Fruit fly (Drosophila melanogaster) whole organism, prepupa: ENCODE data around the gene CheA29a.
A peak's percentile ranks its signal among the peaks of the same experiment; 100 is the strongest.

Experiments used
- Blimp-1 ChIP-seq: fragments of 200-800 bp; sonication (Bioruptor generic); optimal IDR thresholded peaks from 3 replicates; lab custom pipeline; 2017; ENCODE audit warnings: missing biosample characterization, missing genetic modification characterization, mild to moderate bottlenecking, moderate library complexity, missing genetic modification reagents
- CG11762 ChIP-seq: fragments of 200-800 bp; sonication (Bioruptor generic); optimal IDR thresholded peaks from 3 replicates; lab custom pipeline; 2016; ENCODE audit warnings: missing biosample characterization, missing genetic modification characterization; ENCODE audit not compliant: insufficient read depth
- CG11902 ChIP-seq: fragments of 200-800 bp; sonication (Bioruptor generic); optimal IDR thresholded peaks from 3 replicates; lab custom pipeline; 2016; ENCODE audit warnings: missing biosample characterization, missing genetic modification characterization
- CG15336 ChIP-seq: fragments of 200-800 bp; sonication (Bioruptor generic); IDR thresholded peaks from 2 replicates; pipeline ENCODE4 v1.3.6; 2022; ENCODE audit warnings: missing biosample characterization, missing genetic modification characterization
- CG1621 ChIP-seq: fragments of 200-800 bp; sonication (Bioruptor generic); optimal IDR thresholded peaks from 3 replicates; lab custom pipeline; 2018; ENCODE audit warnings: missing biosample characterization, mild to moderate bottlenecking, missing genetic modification characterization
- CG31627 ChIP-seq: fragments of 200-800 bp; sonication (Bioruptor generic); optimal IDR thresholded peaks from 3 replicates; lab custom pipeline; 2016; ENCODE audit warnings: missing biosample characterization, missing genetic modification characterization
- CG32006 ChIP-seq: fragments of 200-800 bp; sonication (Bioruptor generic); optimal IDR thresholded peaks from 3 replicates; lab custom pipeline; 2017; ENCODE audit warnings: missing biosample characterization, mild to moderate bottlenecking, missing genetic modification characterization
- CG34406 ChIP-seq: fragments of 200-800 bp; sonication (Bioruptor generic); optimal IDR thresholded peaks from 3 replicates; lab custom pipeline; 2016; ENCODE audit warnings: missing biosample characterization, missing genetic modification characterization
- CG4318 ChIP-seq: fragments of 200-800 bp; sonication (Bioruptor generic); optimal IDR thresholded peaks from 3 replicates; lab custom pipeline; 2017; ENCODE audit warnings: missing biosample characterization, mild to moderate bottlenecking, missing genetic modification characterization
- CG6276 ChIP-seq: fragments of 200-800 bp; sonication (Bioruptor generic); optimal IDR thresholded peaks from 2 replicates; lab custom pipeline; 2017; ENCODE audit warnings: missing biosample characterization, mild to moderate bottlenecking, missing genetic modification characterization
- CG6792 ChIP-seq: fragments of 200-800 bp; sonication (Bioruptor generic); optimal IDR thresholded peaks from 3 replicates; lab custom pipeline; 2016; ENCODE audit warnings: missing biosample characterization, missing genetic modification characterization
- CG6808 ChIP-seq: fragments of 200-800 bp; sonication (Bioruptor generic); optimal IDR thresholded peaks from 3 replicates; lab custom pipeline; 2017; ENCODE audit warnings: missing biosample characterization, missing genetic modification characterization, mild to moderate bottlenecking, moderate library complexity, missing genetic modification reagents
- CG6854 ChIP-seq: fragments of 200-800 bp; sonication (Bioruptor generic); optimal IDR thresholded peaks from 2 replicates; lab custom pipeline; 2017; ENCODE audit warnings: missing biosample characterization, mild to moderate bottlenecking, missing genetic modification characterization
- CG7368 ChIP-seq: fragments of 200-800 bp; sonication (Bioruptor generic); optimal IDR thresholded peaks from 3 replicates; lab custom pipeline; 2016; ENCODE audit warnings: missing biosample characterization, missing genetic modification characterization
- CG8119 ChIP-seq: fragments of 200-800 bp; sonication (Bioruptor generic); IDR thresholded peaks from 3 replicates; pipeline ENCODE4 v1.3.6; 2022; ENCODE audit warnings: missing biosample characterization, missing genetic modification characterization
- CG8319 ChIP-seq: fragments of 200-800 bp; sonication (Bioruptor generic); optimal IDR thresholded peaks from 3 replicates; lab custom pipeline; 2016; ENCODE audit warnings: missing biosample characterization, missing genetic modification characterization
- CG8632 ChIP-seq: fragments of 200-800 bp; sonication (Bioruptor generic); optimal IDR thresholded peaks from 3 replicates; lab custom pipeline; 2016; ENCODE audit warnings: missing biosample characterization, missing genetic modification characterization
- Eip78C ChIP-seq: fragments of 200-800 bp; sonication (Bioruptor generic); peaks from one replicate; lab custom pipeline; 2016; ENCODE audit warnings: missing biosample characterization, missing genetic modification characterization
- Eip93F ChIP-seq: fragments of 200-800 bp; sonication (Bioruptor generic); optimal IDR thresholded peaks from 2 replicates; lab custom pipeline; 2016; ENCODE audit warnings: missing biosample characterization, mild to moderate bottlenecking, missing genetic modification characterization
- Ets96B ChIP-seq: fragments of 200-800 bp; optimal IDR thresholded peaks from 2 replicates; lab custom pipeline; 2019; ENCODE audit warnings: missing biosample characterization, mild to moderate bottlenecking, missing genetic modification characterization, moderate library complexity
- Gug ChIP-seq: fragments of 200-800 bp; sonication (Bioruptor generic); IDR thresholded peaks from 2 replicates; pipeline ENCODE4 v1.3.6; 2022; ENCODE audit warnings: missing biosample characterization, missing genetic modification characterization
- Hr38 ChIP-seq: sonication (Bioruptor generic); optimal IDR thresholded peaks from 2 replicates; lab custom pipeline; 2016; ENCODE audit warnings: missing biosample characterization, missing genetic modification characterization
- Hr39 ChIP-seq: fragments of 200-800 bp; sonication (Bioruptor generic); optimal IDR thresholded peaks from 2 replicates; lab custom pipeline; 2016; ENCODE audit warnings: missing biosample characterization, missing genetic modification characterization
- Hr4 ChIP-seq: fragments of 200-800 bp; sonication (Bioruptor generic); optimal IDR thresholded peaks from 3 replicates; lab custom pipeline; 2016; ENCODE audit warnings: missing biosample characterization, missing genetic modification characterization
- Lpt ChIP-seq: fragments of 200-800 bp; sonication (Bioruptor generic); optimal IDR thresholded peaks from 3 replicates; lab custom pipeline; 2016; ENCODE audit warnings: missing biosample characterization, missing genetic modification characterization
- Met ChIP-seq: fragments of 200-800 bp; sonication (Bioruptor generic); optimal IDR thresholded peaks from 3 replicates; lab custom pipeline; 2016; ENCODE audit warnings: missing biosample characterization, missing genetic modification characterization
- OdsH ChIP-seq: fragments of 200-800 bp; sonication (Bioruptor generic); optimal IDR thresholded peaks from 3 replicates; lab custom pipeline; 2016; ENCODE audit warnings: missing biosample characterization, missing genetic modification characterization
- Smox ChIP-seq: fragments of 200-800 bp; sonication (Bioruptor generic); optimal IDR thresholded peaks from 3 replicates; lab custom pipeline; 2016; ENCODE audit warnings: missing biosample characterization, missing genetic modification characterization
- Sox15 ChIP-seq: fragments of 200-800 bp; sonication (Bioruptor generic); optimal IDR thresholded peaks from 3 replicates; lab custom pipeline; 2016; ENCODE audit warnings: missing biosample characterization, missing genetic modification characterization
- achi ChIP-seq: fragments of 200-800 bp; sonication (Bioruptor generic); optimal IDR thresholded peaks from 3 replicates; lab custom pipeline; 2016; ENCODE audit warnings: missing biosample characterization, missing genetic modification characterization
- cyc ChIP-seq: fragments of 200-800 bp; sonication (Bioruptor generic); optimal IDR thresholded peaks from 3 replicates; lab custom pipeline; 2016; ENCODE audit warnings: missing biosample characterization, missing genetic modification characterization
- dsx ChIP-seq: fragments of 200-800 bp; optimal IDR thresholded peaks from 3 replicates; lab custom pipeline; 2019; ENCODE audit warnings: missing biosample characterization, mild to moderate bottlenecking, missing genetic modification characterization, moderate library complexity; ENCODE audit not compliant: poor library complexity, severe bottlenecking
- eg ChIP-seq: fragments of 200-800 bp; sonication (Bioruptor generic); IDR thresholded peaks from 3 replicates; pipeline ENCODE4 v1.3.6; 2022; ENCODE audit warnings: missing biosample characterization, missing genetic modification characterization
- esn ChIP-seq: fragments of 200-800 bp; sonication (Bioruptor generic); optimal IDR thresholded peaks from 2 replicates; lab custom pipeline; 2016; ENCODE audit warnings: missing biosample characterization, mild to moderate bottlenecking, missing genetic modification characterization, moderate library complexity
- fd59A ChIP-seq: fragments of 200-800 bp; sonication (Bioruptor generic); optimal IDR thresholded peaks from 2 replicates; lab custom pipeline; 2017; ENCODE audit warnings: missing biosample characterization, mild to moderate bottlenecking, missing genetic modification characterization, missing genetic modification reagents
- fkh ChIP-seq: fragments of 200-800 bp; sonication (Bioruptor generic); optimal IDR thresholded peaks from 3 replicates; lab custom pipeline; 2017; ENCODE audit warnings: missing biosample characterization, mild to moderate bottlenecking, missing genetic modification characterization, moderate library complexity
- lz ChIP-seq: fragments of 200-800 bp; sonication (Bioruptor generic); optimal IDR thresholded peaks from 3 replicates; lab custom pipeline; 2016; ENCODE audit warnings: missing biosample characterization, missing genetic modification characterization
- pdm3 ChIP-seq: fragments of 200-800 bp; sonication (Bioruptor generic); optimal IDR thresholded peaks from 3 replicates; lab custom pipeline; 2016; ENCODE audit warnings: missing biosample characterization, missing genetic modification characterization
- salr ChIP-seq, 2 experiments: fragments of 200-800 bp; sonication (Bioruptor generic); optimal IDR thresholded peaks; 3 replicates each; lab custom pipeline; 2016 to 2018; ENCODE audit warnings: missing biosample characterization in 2 of 2, missing genetic modification characterization in 2 of 2, mild to moderate bottlenecking in 1 of 2
- ss ChIP-seq, 2 experiments: fragments of 200-800 bp; sonication (Bioruptor generic); optimal IDR thresholded peaks; 2 replicates in 1 of 2; 3 replicates in 1 of 2; lab custom pipeline; 2017 to 2018; ENCODE audit warnings: mild to moderate bottlenecking in 2 of 2, missing biosample characterization in 2 of 2, missing genetic modification characterization in 2 of 2, moderate library complexity in 1 of 2
- svp ChIP-seq: fragments of 200-800 bp; sonication (Bioruptor generic); peaks from one replicate; lab custom pipeline; 2016; ENCODE audit warnings: missing biosample characterization, missing genetic modification characterization
- topi ChIP-seq: fragments of 200-800 bp; sonication (Bioruptor generic); optimal IDR thresholded peaks from 3 replicates; lab custom pipeline; 2016; ENCODE audit warnings: missing biosample characterization, missing genetic modification characterization
- vri ChIP-seq: fragments of 200-800 bp; sonication (Bioruptor generic); optimal IDR thresholded peaks from 3 replicates; lab custom pipeline; 2016; ENCODE audit warnings: missing biosample characterization, mild to moderate bottlenecking, missing genetic modification characterization

The CheA29a gene

dm6 chr2L:8485562-8485961 lies 8.4 kb downstream of the CheA29a start:
- no peak for TF ChIP-seq topi (GFP tag; lab: Kevin White, UChicago)
- no peak for TF ChIP-seq Gug
- peak; percentile 65 for TF ChIP-seq Eip78C (GFP tag; lab: Kevin White, UChicago)
- peak; percentile 71 for TF ChIP-seq svp (GFP tag; lab: Kevin White, UChicago)
- TF ChIP-seq CG6854 (GFP tag; lab: Kevin White, UChicago), result peak; percentile 7
- TF ChIP-seq Hr38 (GFP tag; lab: Kevin White, UChicago), result no peak
- TF ChIP-seq Ets96B (tag; lab: Kevin White, UChicago), result no peak
- TF ChIP-seq CG6276 (GFP tag; lab: Kevin White, UChicago), result no peak

- TF ChIP-seq pdm3 (GFP tag; lab: Kevin White, UChicago), result no peak
- TF ChIP-seq achi, result no peak
- peak; percentile 2 for TF ChIP-seq CG6792
- TF ChIP-seq CG8119 (GFP tag; lab: Robert Waterston, UW), result no peak
- TF ChIP-seq Smox (GFP tag; lab: Kevin White, UChicago), result peak; percentile 12
- TF ChIP-seq CG11902, result no peak
- TF ChIP-seq lz, result peak; percentile 14
- no peak for TF ChIP-seq Sox15 (GFP tag; lab: Kevin White, UChicago)
- peak; percentile 24 for TF ChIP-seq cyc (GFP tag; lab: Kevin White, UChicago)
- no peak for TF ChIP-seq Eip93F (GFP tag; lab: Kevin White, UChicago)
- TF ChIP-seq fkh (GFP tag; lab: Kevin White, UChicago), result peak; percentile 98
- TF ChIP-seq, all 60 proteins: peak for 5
Measured at dm6 chr2L:8488735-8489134, 11.6 kb downstream of the CheA29a start, which contains the start of gene CG13088. Gene CG13088, plus strand, starts transcription at chr2L:8488981.

dm6 chr2L:8490439-8490838 lies 13.3 kb downstream of the CheA29a start, which contains the start of gene CG43400:
Gene CG43400, plus strand, starts transcription at chr2L:8490739.
- TF ChIP-seq eg (GFP tag; lab: Robert Waterston, UW), result no peak
- TF ChIP-seq, all 60 proteins: peak for 0

- TF ChIP-seq CG11762 (GFP tag; lab: Kevin White, UChicago), result no peak
- TF ChIP-seq Met (GFP tag; lab: Kevin White, UChicago), result no peak
- TF ChIP-seq CG15336 (GFP tag; lab: Robert Waterston, UW), result no peak
- TF ChIP-seq Hr4 (GFP tag; lab: Kevin White, UChicago), result no peak
- no peak for TF ChIP-seq topi (GFP tag; lab: Kevin White, UChicago)
- TF ChIP-seq CG4318 (GFP tag; lab: Kevin White, UChicago), result no peak
- no peak for TF ChIP-seq CG8319 (GFP tag; lab: Kevin White, UChicago)
- TF ChIP-seq CG7368 (GFP tag; lab: Kevin White, UChicago), result no peak
- no peak for TF ChIP-seq Blimp-1 (GFP tag; lab: Kevin White, UChicago)
- TF ChIP-seq CG6792, result no peak
- TF ChIP-seq OdsH (GFP tag; lab: Kevin White, UChicago), result no peak
- no peak for TF ChIP-seq fd59A (GFP tag; lab: Kevin White, UChicago)
- no peak for TF ChIP-seq lz
- no peak for TF ChIP-seq Hr39 (GFP tag; lab: Kevin White, UChicago)
- TF ChIP-seq CG31627 (GFP tag; lab: Kevin White, UChicago), result no peak
- no peak for TF ChIP-seq Sox15 (GFP tag; lab: Kevin White, UChicago)
- no peak for TF ChIP-seq salr (GFP tag; optimal IDR thresholded peaks at IDR 0.05; lab: Kevin White, UChicago)
Measured at dm6 chr2L:8496269-8496668, 19.1 kb downstream of the CheA29a start, which contains the start of gene Bace. Gene Bace, minus strand, starts transcription at chr2L:8496307.

- TF ChIP-seq cyc (GFP tag; lab: Kevin White, UChicago) (no peak), CG34406 (no peak), CG7368 (GFP tag; lab: Kevin White, UChicago) (no peak), CG6808 (GFP tag; lab: Kevin White, UChicago) (no peak), Lpt (GFP tag; lab: Kevin White, UChicago) (no peak), CG8632 (no peak), vri (no peak), CG32006 (GFP tag; lab: Kevin White, UChicago) (no peak), ss (GFP tag; optimal IDR thresholded peaks at IDR 0.05; lab: Kevin White, UChicago) (no peak), dsx (GFP tag; lab: Kevin White, UChicago) (no peak), esn (no peak), CG6276 (GFP tag; lab: Kevin White, UChicago) (no peak), achi (no peak), CG1621 (no peak), Hr39 (GFP tag; lab: Kevin White, UChicago) (no peak)
Measured at dm6 chr2L:8506729-8507128, 29.6 kb downstream of the CheA29a start, which contains the start of gene Dh31. Gene Dh31, minus strand, starts transcription at chr2L:8506845.
